Worm (Caenorhabditis elegans) whole organism, L3 larva: ENCODE results near the gene T22B7.7.

ENCODE experiments used
- lin-39 ChIP-seq: fragments of 150-350 bp; optimal IDR thresholded peaks from 2 replicates; lab custom pipeline; 2018; ENCODE audit warnings: missing biosample characterization, missing genetic modification reagents, missing genetic modification characterization
- nhr-43 ChIP-seq: sonication (generic microtip); optimal IDR thresholded peaks from 2 replicates; lab custom pipeline; 2016; ENCODE audit warnings: mild to moderate bottlenecking, missing genetic modification characterization, missing compliant biosample characterization; ENCODE audit not compliant: poor library complexity, severe bottlenecking
- nhr-76 ChIP-seq: fragments of 150-350 bp; sonication (generic microtip); optimal IDR thresholded peaks from 5 replicates; lab custom pipeline; 2014; ENCODE audit warnings: missing biosample characterization, missing genetic modification characterization

ce11 chrX:5631008-5631407, 22.9 kb downstream of the T22B7.7 start:
- no peak for TF ChIP-seq nhr-76 (tag; lab: Kevin White, UChicago)
- TF ChIP-seq lin-39 (tag; lab: Kevin White, UChicago) = no peak
- TF ChIP-seq nhr-43 = no peak
